Worm (Caenorhabditis elegans): Measurements from ENCODE around the gene dyci-1.

dyci-1 gene

ce11 chrIV:6740190-6740589 lies 44.9 kb downstream of the dyci-1 start, which contains the start of gene Y73B6A.3:
Gene Y73B6A.3, minus strand, starts transcription at chrIV:6740290.
- TF ChIP-seq tag-97 (GFP tag; IDR thresholded peaks at IDR 0.05) (no peak), nhr-25 (tag; optimal IDR thresholded peaks at IDR 0.05; ENCODE audit: borderline replicate concordance, insufficient read depth) (no peak), nhr-10 (tag; optimal IDR thresholded peaks at IDR 0.05) (no peak), Y5F2A.4 (GFP tag; optimal IDR thresholded peaks at IDR 0.05) (no peak), dmd-6 (GFP tag; IDR thresholded peaks at IDR 0.05) (no peak), nhr-42 (GFP tag; IDR thresholded peaks at IDR 0.05) (no peak)

Measured in whole organism, L4 larva.